Worm (Caenorhabditis elegans): Measurements from ENCODE around the gene F23F12.3.

- TF ChIP-seq ceh-82 (tag; optimal IDR thresholded peaks at IDR 0.05) (no peak), aly-2 (tag; optimal IDR thresholded peaks at IDR 0.05) (no peak), snpc-4 (tag; optimal IDR thresholded peaks at IDR 0.05) (peak; percentile 11), elt-3 (tag; optimal IDR thresholded peaks at IDR 0.05) (no peak), C34F6.9 (tag; optimal IDR thresholded peaks at IDR 0.05) (peak; percentile 71)
Measured at ce11 chrIII:6488916-6489315, 11.4 kb upstream of the F23F12.3 start.

All from whole organism, L2 larva.